Worm (Caenorhabditis elegans) whole organism, mixed stage, embryonic: ENCODE results near the gene vit-6.

ENCODE experiments used
- ceh-43 ChIP-seq: fragments of 200-800 bp; sonication (Bioruptor generic); optimal IDR thresholded peaks from 2 replicates; lab custom pipeline; 2018; ENCODE audit warnings: mild to moderate bottlenecking, missing genetic modification characterization, moderate library complexity, missing compliant biosample characterization
- nhr-2 ChIP-seq: fragments of 150-350 bp; optimal IDR thresholded peaks from 2 replicates; lab custom pipeline; 2014; ENCODE audit warnings: missing biosample characterization, missing genetic modification characterization
- nhr-237 ChIP-seq: fragments of 150-350 bp; optimal IDR thresholded peaks from 2 replicates; lab custom pipeline; 2014; ENCODE audit warnings: missing biosample characterization, missing genetic modification characterization
- pha-4 ChIP-seq: fragments of 150-350 bp; optimal IDR thresholded peaks from 2 replicates; lab custom pipeline; 2018; ENCODE audit warnings: missing biosample characterization, missing genetic modification reagents, missing genetic modification characterization
- snpc-4 ChIP-seq: fragments of 150-350 bp; optimal IDR thresholded peaks from 2 replicates; lab custom pipeline; 2014; ENCODE audit warnings: missing biosample characterization, missing genetic modification characterization
- unc-62 ChIP-seq: fragments of 150-350 bp; optimal IDR thresholded peaks from 2 replicates; lab custom pipeline; 2014; ENCODE audit warnings: missing biosample characterization, missing genetic modification reagents, missing genetic modification characterization

DNA sequence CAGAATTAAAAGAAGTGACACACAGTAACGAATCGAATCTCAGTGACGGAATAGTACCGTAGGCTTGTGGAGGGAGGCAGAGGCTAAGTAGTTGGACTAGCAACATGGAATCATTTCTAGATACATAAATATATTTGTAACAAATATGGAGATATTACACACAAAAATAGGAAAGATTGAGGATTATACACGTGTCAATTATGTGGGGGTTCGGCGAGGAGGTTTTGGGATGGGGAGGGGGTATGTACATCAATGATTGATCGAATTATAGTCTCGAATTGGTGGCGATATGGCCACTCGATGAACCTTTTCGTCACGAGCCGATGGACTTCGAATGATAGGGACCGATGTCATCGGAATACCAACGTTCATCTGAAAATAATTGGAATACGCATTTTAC, 46.5 kb downstream of the vit-6 start:
- no peak for TF ChIP-seq pha-4 (tag; lab: Kevin White, UChicago)
- no peak for TF ChIP-seq unc-62 (GFP tag; lab: Kevin White, UChicago)
- no peak for TF ChIP-seq nhr-237 (tag; lab: Kevin White, UChicago)
- no peak for TF ChIP-seq snpc-4 (tag; lab: Kevin White, UChicago)
- TF ChIP-seq nhr-2 (tag; lab: Kevin White, UChicago): no peak
- no peak for TF ChIP-seq ceh-43 (GFP tag; lab: Kevin White, UChicago)
